Worm (Caenorhabditis elegans): ENCODE measurements around the gene ZK380.2.

DNA sequence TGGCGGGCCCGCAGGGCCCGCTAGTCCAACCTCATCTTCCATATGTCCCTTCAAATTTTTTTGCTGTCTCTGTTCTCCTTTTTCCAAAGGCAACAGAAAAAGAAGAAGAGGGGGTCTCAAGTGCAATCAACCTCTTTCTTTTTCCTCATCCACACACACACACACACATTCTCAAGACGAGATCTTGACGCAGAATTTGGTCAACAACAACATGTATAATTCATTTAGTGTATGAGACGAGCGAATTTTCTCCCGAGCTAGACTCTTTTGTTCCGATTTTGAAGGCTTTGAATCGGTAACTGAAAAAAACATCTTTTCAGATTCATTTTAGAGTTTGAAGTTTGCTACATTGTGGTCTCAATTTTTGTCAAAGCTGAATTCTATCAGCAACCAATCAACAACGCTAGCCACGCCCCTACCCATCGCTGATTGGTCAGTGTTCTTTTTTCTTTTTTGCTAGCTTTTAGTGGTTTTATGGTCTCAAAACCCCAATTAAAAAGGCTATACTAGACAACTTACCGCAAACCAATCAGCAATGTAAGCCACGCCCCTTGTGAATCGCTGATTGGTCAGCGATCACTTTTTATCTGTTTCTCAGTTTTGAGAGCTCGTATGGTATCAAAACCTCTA, 33.1 kb upstream of the ZK380.2 start:
- TF ChIP-seq tra-4 (tag; optimal IDR thresholded peaks at IDR 0.05) (no peak), hmbx-1 (tag; optimal IDR thresholded peaks at IDR 0.05) (no peak), ama-1 (optimal IDR thresholded peaks at IDR 0.05) (no peak), ets-7 (tag; optimal IDR thresholded peaks at IDR 0.05) (no peak), ceh-13 (GFP tag; optimal IDR thresholded peaks at IDR 0.05) (no peak), pes-1 (GFP tag; IDR thresholded peaks at IDR 0.05) (no peak)
